Fruit fly (Drosophila melanogaster) whole organism, embryonic: ENCODE results near the gene CG4313.

ENCODE experiments used
- CG10321 ChIP-seq: fragments of 200-800 bp; sonication (Bioruptor generic); IDR thresholded peaks from 2 replicates; pipeline ENCODE4 v1.3.6; 2022; ENCODE audit warnings: missing biosample characterization, missing genetic modification characterization
- CG10431 ChIP-seq: fragments of 200-800 bp; sonication (Bioruptor generic); optimal IDR thresholded peaks from 3 replicates; lab custom pipeline; 2018; ENCODE audit warnings: missing biosample characterization, mild to moderate bottlenecking, missing genetic modification characterization
- CG10462 ChIP-seq: fragments of 200-800 bp; sonication (Bioruptor generic); optimal IDR thresholded peaks from 2 replicates; lab custom pipeline; 2016; ENCODE audit warnings: missing biosample characterization, missing genetic modification characterization
- CG12236 ChIP-seq: fragments of 200-800 bp; sonication (Bioruptor generic); optimal IDR thresholded peaks from 2 replicates; lab custom pipeline; 2016; ENCODE audit warnings: missing biosample characterization, missing genetic modification characterization
- CG1233 ChIP-seq: fragments of 200-800 bp; sonication (Bioruptor generic); optimal IDR thresholded peaks from 4 replicates; lab custom pipeline; 2018; ENCODE audit warnings: missing biosample characterization, mild to moderate bottlenecking, missing genetic modification characterization
- CG12659 ChIP-seq: fragments of 200-800 bp; sonication (Bioruptor generic); optimal IDR thresholded peaks from 3 replicates; lab custom pipeline; 2017; ENCODE audit warnings: mild to moderate bottlenecking, missing biosample characterization, missing genetic modification reagents, missing genetic modification characterization
- CG2120 ChIP-seq: fragments of 200-800 bp; sonication (Bioruptor generic); optimal IDR thresholded peaks from 3 replicates; lab custom pipeline; 2016; ENCODE audit warnings: missing biosample characterization, missing genetic modification characterization
- CG2889 ChIP-seq: fragments of 200-800 bp; sonication (Bioruptor generic); IDR thresholded peaks from 3 replicates; pipeline ENCODE4 v1.3.6; 2022; ENCODE audit warnings: missing biosample characterization, missing genetic modification characterization
- CG30403 ChIP-seq: fragments of 200-800 bp; sonication (Bioruptor generic); optimal IDR thresholded peaks from 3 replicates; lab custom pipeline; 2016; ENCODE audit warnings: missing biosample characterization, missing genetic modification characterization
- CG34422 ChIP-seq: fragments of 200-800 bp; sonication (Bioruptor generic); IDR thresholded peaks from 3 replicates; pipeline ENCODE4 v1.3.6; 2022; ENCODE audit warnings: missing biosample characterization, missing genetic modification characterization
- CG3726 ChIP-seq: fragments of 200-800 bp; sonication (Bioruptor generic); IDR thresholded peaks from 3 replicates; pipeline ENCODE4, ENCODE4 v1.3.6; 2022; ENCODE audit warnings: missing biosample characterization, missing genetic modification characterization
- CG3838 ChIP-seq: fragments of 200-800 bp; sonication (Bioruptor generic); optimal IDR thresholded peaks from 3 replicates; lab custom pipeline; 2016; ENCODE audit warnings: missing biosample characterization, missing genetic modification characterization
- CG6813 ChIP-seq: fragments of 200-800 bp; sonication (Bioruptor generic); optimal IDR thresholded peaks from 2 replicates; lab custom pipeline; 2017; ENCODE audit warnings: missing biosample characterization, missing genetic modification characterization, mild to moderate bottlenecking, moderate library complexity, missing genetic modification reagents
- CG7372 ChIP-seq: fragments of 200-800 bp; sonication (Bioruptor generic); IDR thresholded peaks from 2 replicates; pipeline ENCODE4 v1.3.6; 2022; ENCODE audit warnings: missing biosample characterization, missing genetic modification characterization
- CG8924 ChIP-seq: fragments of 200-800 bp; optimal IDR thresholded peaks from 3 replicates; lab custom pipeline; 2019; ENCODE audit warnings: missing biosample characterization, mild to moderate bottlenecking, missing genetic modification characterization, moderate library complexity
- CG9215 ChIP-seq: fragments of 200-800 bp; sonication (Bioruptor generic); IDR thresholded peaks from 2 replicates; pipeline ENCODE4 v1.3.6; 2022; ENCODE audit warnings: missing biosample characterization, missing genetic modification characterization
- CG9817 ChIP-seq: fragments of 200-800 bp; sonication (Bioruptor generic); optimal IDR thresholded peaks from 2 replicates; lab custom pipeline; 2018; ENCODE audit warnings: missing biosample characterization, mild to moderate bottlenecking, missing genetic modification characterization, moderate library complexity
- D ChIP-seq, 2 experiments: fragments of 200-800 bp in 1 of 2; fragments of >200 bp in 1 of 2; sonication (Bioruptor generic) in 1 of 2; optimal IDR thresholded peaks; 2 replicates in 1 of 2; 3 replicates in 1 of 2; lab custom pipeline; 2017; ENCODE audit warnings: mild to moderate bottlenecking in 1 of 2, missing biosample characterization in 1 of 2, missing genetic modification characterization in 1 of 2, missing genetic modification reagents in 1 of 2
- Dip2 ChIP-seq: fragments of 200-800 bp; sonication (Bioruptor generic); IDR thresholded peaks from 2 replicates; pipeline ENCODE4 v1.3.6; 2022; ENCODE audit warnings: missing biosample characterization, missing genetic modification characterization
- H2.0 ChIP-seq: fragments of 200-800 bp; sonication (Bioruptor generic); IDR thresholded peaks from 2 replicates; pipeline ENCODE4 v1.3.6; 2022; ENCODE audit warnings: missing biosample characterization, missing genetic modification characterization
- HHEX ChIP-seq: fragments of 200-800 bp; sonication (Bioruptor generic); optimal IDR thresholded peaks from 3 replicates; lab custom pipeline; 2017; ENCODE audit warnings: missing biosample characterization, mild to moderate bottlenecking, missing genetic modification characterization, missing genetic modification reagents
- HLH54F ChIP-seq: fragments of 200-800 bp; sonication (Bioruptor generic); optimal IDR thresholded peaks from 3 replicates; lab custom pipeline; 2016; ENCODE audit warnings: missing biosample characterization, missing genetic modification characterization
- Hey ChIP-seq: fragments of 200-800 bp; sonication (Bioruptor generic); optimal IDR thresholded peaks from 3 replicates; lab custom pipeline; 2018; ENCODE audit warnings: missing biosample characterization, mild to moderate bottlenecking, missing genetic modification characterization
- Hmx ChIP-seq: fragments of 200-800 bp; sonication (Bioruptor generic); optimal IDR thresholded peaks from 2 replicates; lab custom pipeline; 2016; ENCODE audit warnings: missing biosample characterization, missing genetic modification characterization
- Jarid2 ChIP-seq: fragments of 200-800 bp; sonication (Bioruptor generic); optimal IDR thresholded peaks from 3 replicates; lab custom pipeline; 2017; ENCODE audit warnings: mild to moderate bottlenecking, missing biosample characterization, missing genetic modification reagents, missing genetic modification characterization
- Mad ChIP-seq: fragments of 200-800 bp; sonication (Bioruptor generic); optimal IDR thresholded peaks from 2 replicates; lab custom pipeline; 2016; ENCODE audit warnings: missing biosample characterization, missing genetic modification characterization
- Max ChIP-seq: fragments of 200-800 bp; sonication (Bioruptor generic); optimal IDR thresholded peaks from 2 replicates; lab custom pipeline; 2016; ENCODE audit warnings: missing biosample characterization, mild to moderate bottlenecking, missing genetic modification characterization
- Ravus ChIP-seq: fragments of 200-800 bp; sonication (Bioruptor generic); IDR thresholded peaks from 2 replicates; pipeline ENCODE4 v1.3.6; 2022; ENCODE audit warnings: missing biosample characterization, missing genetic modification characterization
- chm ChIP-seq: fragments of 200-800 bp; sonication (Bioruptor generic); IDR thresholded peaks from 2 replicates; pipeline ENCODE4 v1.3.6; 2022; ENCODE audit warnings: missing biosample characterization, missing genetic modification characterization
- ci ChIP-seq: fragments of 200-800 bp; sonication (Bioruptor generic); IDR thresholded peaks from 3 replicates; pipeline ENCODE4 v1.3.6; 2022; ENCODE audit warnings: missing biosample characterization, missing genetic modification characterization
- dan ChIP-seq: fragments of 200-800 bp; sonication (Bioruptor generic); IDR thresholded peaks from 2 replicates; pipeline ENCODE4 v1.3.6; 2022; ENCODE audit warnings: missing biosample characterization, missing genetic modification characterization
- dmrt11E ChIP-seq: fragments of 200-800 bp; sonication (Bioruptor generic); optimal IDR thresholded peaks from 3 replicates; lab custom pipeline; 2018; ENCODE audit warnings: missing biosample characterization, mild to moderate bottlenecking, missing genetic modification characterization, moderate library complexity
- emc ChIP-seq: fragments of 200-800 bp; sonication (Bioruptor generic); optimal IDR thresholded peaks from 2 replicates; lab custom pipeline; 2016; ENCODE audit warnings: missing biosample characterization, missing genetic modification characterization
- eyg ChIP-seq: fragments of 200-800 bp; sonication (Bioruptor generic); optimal IDR thresholded peaks from 3 replicates; lab custom pipeline; 2016; ENCODE audit warnings: missing biosample characterization, missing genetic modification characterization
- fd102C ChIP-seq: fragments of 200-800 bp; sonication (Bioruptor generic); optimal IDR thresholded peaks from 2 replicates; lab custom pipeline; 2018; ENCODE audit warnings: missing biosample characterization, mild to moderate bottlenecking, missing genetic modification characterization, moderate library complexity
- ind ChIP-seq: fragments of 200-800 bp; sonication (Bioruptor generic); optimal IDR thresholded peaks from 3 replicates; lab custom pipeline; 2016; ENCODE audit warnings: missing biosample characterization, missing genetic modification characterization
- inv ChIP-seq: fragments of 200-800 bp; sonication (Bioruptor generic); IDR thresholded peaks from 2 replicates; pipeline ENCODE4 v1.3.6; 2022; ENCODE audit warnings: missing biosample characterization, missing genetic modification characterization; ENCODE audit not compliant: partially characterized antibody
- lov ChIP-seq, 2 experiments: fragments of 200-800 bp in 1 of 2; fragments of >200 bp in 1 of 2; sonication (Bioruptor generic) in 1 of 2; IDR thresholded peaks in 1 of 2; optimal IDR thresholded peaks in 1 of 2; 2 replicates in 1 of 2; 3 replicates in 1 of 2; pipeline versions ENCODE4 v1.3.6 to Lab custom; 2017 to 2022; ENCODE audit warnings: missing biosample characterization in 1 of 2, missing genetic modification characterization in 1 of 2
- p53 ChIP-seq: fragments of 200-800 bp; sonication (Bioruptor generic); optimal IDR thresholded peaks from 2 replicates; lab custom pipeline; 2016; ENCODE audit warnings: missing biosample characterization, missing genetic modification characterization
- psq ChIP-seq: fragments of 200-800 bp; sonication (Bioruptor generic); optimal IDR thresholded peaks from 2 replicates; lab custom pipeline; 2017; ENCODE audit warnings: missing biosample characterization, missing genetic modification characterization
- salm ChIP-seq: fragments of 200-800 bp; sonication (Bioruptor generic); optimal IDR thresholded peaks from 2 replicates; lab custom pipeline; 2018; ENCODE audit warnings: missing biosample characterization, mild to moderate bottlenecking, missing genetic modification characterization
- sc ChIP-seq, 3 experiments: fragments of >200 bp in 2 of 3; fragments of 200-800 bp in 1 of 3; sonication (Bioruptor generic) in 1 of 3; optimal IDR thresholded peaks; 2 replicates in 2 of 3; 3 replicates in 1 of 3; lab custom pipeline; 2017; ENCODE audit warnings: mild to moderate bottlenecking in 1 of 3, missing biosample characterization in 1 of 3, missing genetic modification characterization in 1 of 3, missing genetic modification reagents in 1 of 3
- schlank ChIP-seq: fragments of 200-800 bp; sonication (Bioruptor generic); optimal IDR thresholded peaks from 2 replicates; lab custom pipeline; 2018; ENCODE audit warnings: missing biosample characterization, mild to moderate bottlenecking, missing genetic modification characterization
- sna ChIP-seq: fragments of 200-800 bp; sonication (Bioruptor generic); IDR thresholded peaks from 2 replicates; pipeline ENCODE4 v1.3.6; 2022; ENCODE audit warnings: missing biosample characterization, missing genetic modification characterization; ENCODE audit not compliant: partially characterized antibody
- stwl ChIP-seq: fragments of 200-800 bp; sonication (Bioruptor generic); optimal IDR thresholded peaks from 3 replicates; lab custom pipeline; 2018; ENCODE audit warnings: missing biosample characterization, mild to moderate bottlenecking, missing genetic modification characterization, moderate library complexity
- tio ChIP-seq: fragments of 200-800 bp; sonication (Bioruptor generic); optimal IDR thresholded peaks from 2 replicates; lab custom pipeline; 2017; ENCODE audit warnings: missing biosample characterization, missing genetic modification characterization, inconsistent platforms
- wdn ChIP-seq: fragments of 200-800 bp; sonication (Bioruptor generic); IDR thresholded peaks from 2 replicates; pipeline ENCODE4 v1.3.6; 2022; ENCODE audit warnings: missing biosample characterization, missing genetic modification characterization
- wor ChIP-seq: fragments of 200-800 bp; sonication (Bioruptor generic); IDR thresholded peaks from 2 replicates; pipeline ENCODE4 v1.3.6; 2022; ENCODE audit warnings: missing biosample characterization, missing genetic modification characterization
- zen2 ChIP-seq: fragments of 200-800 bp; sonication (Bioruptor generic); IDR thresholded peaks from 3 replicates; pipeline ENCODE4 v1.3.6; 2022; ENCODE audit warnings: missing biosample characterization, missing genetic modification characterization; ENCODE audit not compliant: partially characterized antibody
- zf30C ChIP-seq: fragments of 200-800 bp; sonication (Bioruptor generic); optimal IDR thresholded peaks from 3 replicates; lab custom pipeline; 2018; ENCODE audit warnings: missing biosample characterization, mild to moderate bottlenecking, missing genetic modification characterization

CG4313 gene

dm6 chrX:2083109-2083508 lies 41.4 kb downstream of the CG4313 start (continued):
- TF ChIP-seq CG10431 (GFP tag; lab: Kevin White, UChicago) (no peak), CG3726 (GFP tag; lab: Robert Waterston, UW) (no peak), dan (no peak), CG3838 (GFP tag; lab: Kevin White, UChicago) (no peak), CG34422 (peak; percentile 25; the same call in 1 of the 3 replicates), dmrt11E (no peak), wor (GFP tag; lab: Robert Waterston, UW) (no peak), sc (optimal IDR thresholded peaks at IDR 0.05; lab: Kevin White, UChicago) (no peak), sc (GFP tag; optimal IDR thresholded peaks at IDR 0.05; lab: Kevin White, UChicago) (no peak), CG10462 (GFP tag; lab: Kevin White, UChicago) (no peak), zen2 (GFP tag; lab: Robert Waterston, UW) (no peak), CG2889 (GFP tag; lab: Robert Waterston, UW) (peak; percentile 52; the same call in 1 of the 3 replicates), zf30C (no peak), CG6813 (no peak), H2.0 (GFP tag; lab: Robert Waterston, UW) (peak; percentile 49), D (optimal IDR thresholded peaks at IDR 0.05; lab: Kevin White, UChicago) (no peak), D (GFP tag; optimal IDR thresholded peaks at IDR 0.05; lab: Kevin White, UChicago) (no peak), CG2120 (GFP tag; lab: Kevin White, UChicago) (peak; percentile 86), CG1233 (GFP tag; lab: Kevin White, UChicago) (no peak), CG7372 (peak; percentile 57), tio (no peak), ci (GFP tag; lab: Robert Waterston, UW) (peak; percentile 54; the same call in 2 of the 3 replicates), wdn (GFP tag; lab: Robert Waterston, UW) (peak; percentile 61; the same call in 1 of the 2 replicates), sna (GFP tag; lab: Robert Waterston, UW) (no peak), CG9215 (peak; percentile 79), CG30403 (peak; percentile 51), lov (optimal IDR thresholded peaks at IDR 0.05; lab: Kevin White, UChicago) (no peak), lov (GFP tag; IDR thresholded peaks at IDR 0.05; lab: Robert Waterston, UW) (no peak), Hmx (GFP tag; lab: Kevin White, UChicago) (no peak), Jarid2 (GFP tag; lab: Kevin White, UChicago) (no peak), ind (GFP tag; lab: Kevin White, UChicago) (peak; percentile 67), CG12236 (GFP tag; lab: Kevin White, UChicago) (no peak), HHEX (GFP tag; lab: Kevin White, UChicago) (peak; percentile 58), Hey (no peak), CG9817 (peak; percentile 82), Max (GFP tag; lab: Kevin White, UChicago) (no peak), emc (GFP tag; lab: Kevin White, UChicago) (no peak), salm (tag; lab: Kevin White, UChicago) (no peak), fd102C (GFP tag; lab: Kevin White, UChicago) (no peak), CG10321 (GFP tag; lab: Robert Waterston, UW) (peak; percentile 42; the same call in 1 of the 2 replicates), p53 (GFP tag; lab: Kevin White, UChicago) (no peak), Mad (GFP tag; lab: Kevin White, UChicago) (peak; percentile 11), Dip2 (GFP tag; lab: Robert Waterston, UW) (no peak), CG8924 (tag; lab: Kevin White, UChicago) (no peak), psq (GFP tag; lab: Kevin White, UChicago) (no peak), stwl (tag; lab: Kevin White, UChicago) (no peak), inv (GFP tag; lab: Robert Waterston, UW) (no peak), eyg (no peak), Ravus (GFP tag; lab: Robert Waterston, UW) (peak; percentile 23), HLH54F (GFP tag; lab: Kevin White, UChicago) (peak; percentile 62), schlank (peak; percentile 74), CG12659 (GFP tag; lab: Kevin White, UChicago) (peak; percentile 11), chm (GFP tag; lab: Robert Waterston, UW) (peak; percentile 10; the same call in 1 of the 2 replicates)
